Worm (Caenorhabditis elegans) whole organism, L4 larva: ENCODE measurements around the gene F19G12.3.

Source experiments
- F26F4.8 ChIP-seq: fragments of 200-800 bp; sonication (Bioruptor generic); conservative IDR thresholded peaks from 2 replicates; pipeline ENCODE4 v1.3.6; 2022; ENCODE audit warnings: missing genetic modification characterization, missing compliant biosample characterization
- F44E2.7 ChIP-seq: fragments of 200-800 bp; sonication (Bioruptor generic); IDR thresholded peaks from 2 replicates; pipeline ENCODE4 v2.1.2; 2022; ENCODE audit warnings: missing genetic modification characterization, missing compliant biosample characterization
- T20F7.1 ChIP-seq: fragments of 200-800 bp; sonication (Bioruptor generic); optimal IDR thresholded peaks from 2 replicates; lab custom pipeline; 2018; ENCODE audit warnings: mild to moderate bottlenecking, missing genetic modification characterization, missing compliant biosample characterization
- ceh-20 ChIP-seq: fragments of 200-800 bp; sonication (Bioruptor generic); IDR thresholded peaks from 2 replicates; pipeline ENCODE4 v1.3.6; 2022; ENCODE audit warnings: missing genetic modification reagents, missing genetic modification characterization, missing compliant biosample characterization
- ces-1 ChIP-seq: fragments of 150-350 bp; sonication (generic microtip); optimal IDR thresholded peaks from 4 replicates; lab custom pipeline; 2014; ENCODE audit warnings: missing biosample characterization, missing genetic modification reagents, missing genetic modification characterization
- daf-16 ChIP-seq, 3 experiments: sonication (generic microtip); optimal IDR thresholded peaks; 2 replicates each; lab custom pipeline; 2016 to 2017; ENCODE audit warnings: missing genetic modification characterization in 3 of 3, missing genetic modification reagents in 3 of 3, mild to moderate bottlenecking in 2 of 3, missing compliant biosample characterization in 2 of 3, missing biosample characterization in 1 of 3, moderate library complexity in 1 of 3
- daf-19 ChIP-seq: fragments of 200-800 bp; sonication (Bioruptor generic); conservative IDR thresholded peaks from 2 replicates; pipeline ENCODE4 v1.3.6; 2022; ENCODE audit warnings: missing genetic modification characterization, missing compliant biosample characterization
- dmd-6 ChIP-seq: fragments of 200-800 bp; sonication (Bioruptor generic); IDR thresholded peaks from 2 replicates; pipeline ENCODE4 v1.3.6; 2022; ENCODE audit warnings: missing genetic modification reagents, missing genetic modification characterization, missing compliant biosample characterization
- gei-8 ChIP-seq: fragments of 200-800 bp; sonication (Bioruptor generic); optimal IDR thresholded peaks from 2 replicates; lab custom pipeline; 2018; ENCODE audit warnings: mild to moderate bottlenecking, missing genetic modification characterization, missing compliant biosample characterization
- hif-1 ChIP-seq, 2 experiments: sonication (generic microtip); optimal IDR thresholded peaks; 2 replicates each; lab custom pipeline; 2016 to 2017; ENCODE audit warnings: missing compliant biosample characterization in 2 of 2, missing genetic modification characterization in 2 of 2, missing genetic modification reagents in 2 of 2, missing genotype in 2 of 2, mild to moderate bottlenecking in 1 of 2
- lin-1 ChIP-seq: fragments of 200-800 bp; sonication (Bioruptor generic); IDR thresholded peaks from 2 replicates; pipeline ENCODE4 v1.3.6; 2022; ENCODE audit warnings: missing genetic modification reagents, missing genetic modification characterization, missing compliant biosample characterization
- lin-13 ChIP-seq: fragments of 150-350 bp; optimal IDR thresholded peaks from 2 replicates; lab custom pipeline; 2014; ENCODE audit warnings: missing biosample characterization, missing genetic modification reagents, missing genetic modification characterization
- lin-29 ChIP-seq: fragments of 200-800 bp; sonication (Bioruptor generic); IDR thresholded peaks from 2 replicates; pipeline ENCODE4 v1.3.6; 2022; ENCODE audit warnings: missing genetic modification reagents, missing genetic modification characterization, missing compliant biosample characterization
- lin-39 ChIP-seq: fragments of 150-350 bp; optimal IDR thresholded peaks from 2 replicates; lab custom pipeline; 2014; ENCODE audit warnings: missing biosample characterization, missing genetic modification reagents, missing genetic modification characterization
- mdl-1 ChIP-seq, 2 experiments: fragments of 150-350 bp in 1 of 2; sonication (generic microtip) in 1 of 2; optimal IDR thresholded peaks; 2 replicates each; lab custom pipeline; 2014 to 2017; ENCODE audit warnings: missing biosample characterization in 2 of 2, missing genetic modification characterization in 2 of 2
- mep-1 ChIP-seq: fragments of 150-350 bp; sonication (generic microtip); optimal IDR thresholded peaks from 3 replicates; lab custom pipeline; 2014; ENCODE audit warnings: missing biosample characterization, missing genetic modification characterization
- mes-2 ChIP-seq: sonication (generic microtip); optimal IDR thresholded peaks from 2 replicates; lab custom pipeline; 2016; ENCODE audit warnings: missing genotype, mild to moderate bottlenecking, missing genetic modification characterization, missing compliant biosample characterization; ENCODE audit not compliant: poor library complexity, severe bottlenecking
- mxl-3 ChIP-seq: fragments of 200-800 bp; sonication (Bioruptor generic); optimal IDR thresholded peaks from 2 replicates; lab custom pipeline; 2018; ENCODE audit warnings: mild to moderate bottlenecking, missing genetic modification characterization, missing compliant biosample characterization
- nhr-11 ChIP-seq: fragments of 150-350 bp; optimal IDR thresholded peaks from 2 replicates; lab custom pipeline; 2014; ENCODE audit warnings: missing biosample characterization, missing genetic modification characterization
- nhr-111 ChIP-seq: fragments of 200-800 bp; sonication (Bioruptor generic); optimal IDR thresholded peaks from 2 replicates; lab custom pipeline; 2018; ENCODE audit warnings: mild to moderate bottlenecking, missing genetic modification characterization, missing compliant biosample characterization
- nhr-25 ChIP-seq: sonication (generic microtip); optimal IDR thresholded peaks from 2 replicates; lab custom pipeline; 2017; ENCODE audit warnings: missing genetic modification characterization, mild to moderate bottlenecking, missing compliant biosample characterization, antibody characterized with exemption, moderate library complexity, borderline replicate concordance; ENCODE audit not compliant: insufficient read depth
- nhr-28 ChIP-seq: fragments of 150-350 bp; optimal IDR thresholded peaks from 2 replicates; lab custom pipeline; 2014; ENCODE audit warnings: missing biosample characterization, missing genetic modification characterization
- nhr-41 ChIP-seq: fragments of 200-800 bp; sonication (Bioruptor generic); IDR thresholded peaks from 2 replicates; pipeline ENCODE4 v1.3.6; 2022; ENCODE audit warnings: missing genetic modification reagents, missing genetic modification characterization, missing compliant biosample characterization
- nhr-48 ChIP-seq: sonication (generic microtip); optimal IDR thresholded peaks from 2 replicates; lab custom pipeline; 2016; ENCODE audit warnings: mild to moderate bottlenecking, missing genetic modification characterization, missing compliant biosample characterization
- nhr-76 ChIP-seq: fragments of 150-350 bp; optimal IDR thresholded peaks from 2 replicates; lab custom pipeline; 2014; ENCODE audit warnings: missing biosample characterization, missing genetic modification characterization
- nhr-77 ChIP-seq: fragments of 150-350 bp; optimal IDR thresholded peaks from 2 replicates; lab custom pipeline; 2014; ENCODE audit warnings: missing biosample characterization, missing genetic modification characterization
- sdz-12 ChIP-seq: fragments of 200-800 bp; sonication (Bioruptor generic); optimal IDR thresholded peaks from 2 replicates; lab custom pipeline; 2018; ENCODE audit warnings: mild to moderate bottlenecking, missing genetic modification characterization, missing compliant biosample characterization
- snpc-1.2 ChIP-seq: fragments of 200-800 bp; sonication (Bioruptor generic); IDR thresholded peaks from 2 replicates; pipeline ENCODE4 v1.3.6; 2022; ENCODE audit warnings: missing genetic modification reagents, missing genetic modification characterization, missing compliant biosample characterization
- snpc-4 ChIP-seq: fragments of 150-350 bp; optimal IDR thresholded peaks from 2 replicates; lab custom pipeline; 2014; ENCODE audit warnings: missing biosample characterization, missing genetic modification characterization
- tag-97 ChIP-seq: fragments of 200-800 bp; sonication (Bioruptor generic); IDR thresholded peaks from 2 replicates; pipeline ENCODE4 v1.3.6; 2022; ENCODE audit warnings: missing genetic modification characterization, missing compliant biosample characterization
- unc-39 ChIP-seq: sonication (generic microtip); optimal IDR thresholded peaks from 2 replicates; lab custom pipeline; 2017; ENCODE audit warnings: missing biosample characterization, missing genetic modification characterization
- zfp-2 ChIP-seq: sonication (generic microtip); optimal IDR thresholded peaks from 2 replicates; lab custom pipeline; 2016; ENCODE audit warnings: mild to moderate bottlenecking, missing genetic modification characterization, missing compliant biosample characterization
- zip-11 ChIP-seq: fragments of 200-800 bp; sonication (Bioruptor generic); IDR thresholded peaks from 2 replicates; pipeline ENCODE4 v1.3.6; 2022; ENCODE audit warnings: missing genetic modification characterization, missing compliant biosample characterization
- ztf-7 ChIP-seq: fragments of 150-350 bp; optimal IDR thresholded peaks from 2 replicates; lab custom pipeline; 2014; ENCODE audit warnings: missing biosample characterization, missing genetic modification characterization

The F19G12.3 gene

ce11 chrX:1456350-1457080 lies 31.9 kb downstream of the F19G12.3 start (continued):
- TF ChIP-seq nhr-25 (peak; percentile 45), dmd-6 (peak; percentile 51), nhr-48 (tag; lab: Kevin White, UChicago) (peak; percentile 44), unc-39 (tag; lab: Kevin White, UChicago) (no peak), mxl-3 (GFP tag; lab: Kevin White, UChicago) (no peak), ceh-20 (GFP tag; lab: Robert Waterston, UW) (0 out of 2 replicates have a peak, but pooled peaks have one; percentile 42), nhr-11 (tag; lab: Kevin White, UChicago) (peak; percentile 40), nhr-76 (tag; lab: Kevin White, UChicago) (no peak), nhr-28 (tag; lab: Kevin White, UChicago) (peak; percentile 65), nhr-41 (GFP tag; lab: Robert Waterston, UW) (no peak)

- no peak for TF ChIP-seq ces-1 (GFP tag; lab: Kevin White, UChicago)
- TF ChIP-seq nhr-28 (tag; lab: Kevin White, UChicago): peak; percentile 40
- no peak for TF ChIP-seq tag-97 (GFP tag; lab: Robert Waterston, UW)
- TF ChIP-seq mxl-3 (GFP tag; lab: Kevin White, UChicago): peak; percentile 35
- no peak for TF ChIP-seq dmd-6
- no peak for TF ChIP-seq snpc-4 (tag; lab: Kevin White, UChicago)
- no peak for TF ChIP-seq gei-8 (GFP tag; lab: Kevin White, UChicago)
- TF ChIP-seq zip-11 (GFP tag; lab: Robert Waterston, UW): no peak
- TF ChIP-seq mdl-1 (tag; optimal IDR thresholded peaks at IDR 0.05; lab: Kevin White, UChicago): peak in 1 of 2 experiments; percentile 64
- TF ChIP-seq F44E2.7 (GFP tag; lab: Robert Waterston, UW): no peak
- TF ChIP-seq T20F7.1: no peak
- no peak for TF ChIP-seq snpc-1.2 (GFP tag; lab: Robert Waterston, UW)
- no peak for TF ChIP-seq nhr-77 (tag; lab: Kevin White, UChicago)
Observed at ce11 chrX:1458793-1459192, 34.2 kb downstream of the F19G12.3 start, which contains the start of gene D1005.2. TSS of gene D1005.2 (plus strand) at chrX:1459022.

- TF ChIP-seq daf-16 (GFP tag; optimal IDR thresholded peaks at IDR 0.05; lab: Kevin White, UChicago) (no peak), daf-16 (tag; optimal IDR thresholded peaks at IDR 0.05; lab: Kevin White, UChicago) (peak; percentile 58), F26F4.8 (GFP tag; lab: Robert Waterston, UW) (no peak)
Observed at ce11 chrX:1459756-1460155, 35.1 kb downstream of the F19G12.3 start.

ce11 chrX:1464699-1465098 lies 40.1 kb downstream of the F19G12.3 start, which contains the start of gene D1005.6:
TSS of gene D1005.6 (minus strand) at chrX:1464799.
- no peak for TF ChIP-seq ztf-7 (tag; lab: Kevin White, UChicago)
- TF ChIP-seq mep-1: no peak
- TF ChIP-seq T20F7.1: no peak
- TF ChIP-seq lin-13: no peak
- no peak for TF ChIP-seq lin-1 (GFP tag; lab: Robert Waterston, UW)
- no peak for TF ChIP-seq F26F4.8 (GFP tag; lab: Robert Waterston, UW)
- TF ChIP-seq nhr-111 (GFP tag; lab: Kevin White, UChicago): no peak
- no peak for TF ChIP-seq sdz-12 (GFP tag; lab: Kevin White, UChicago)
- no peak for TF ChIP-seq zfp-2 (tag; lab: Kevin White, UChicago)
- no peak for TF ChIP-seq mdl-1 (tag; optimal IDR thresholded peaks at IDR 0.05; lab: Kevin White, UChicago)
- TF ChIP-seq daf-19 (GFP tag; lab: Robert Waterston, UW): no peak
- TF ChIP-seq hif-1 (tag; optimal IDR thresholded peaks at IDR 0.05; lab: Kevin White, UChicago): no peak
- TF ChIP-seq lin-29 (GFP tag; lab: Robert Waterston, UW): no peak
- no peak for TF ChIP-seq mes-2
- TF ChIP-seq lin-39 (tag; lab: Kevin White, UChicago): no peak
- TF ChIP-seq, all 104 proteins: peak for 0
